Worm (Caenorhabditis elegans): Measurements from ENCODE around the gene wdr-20.

DNA sequence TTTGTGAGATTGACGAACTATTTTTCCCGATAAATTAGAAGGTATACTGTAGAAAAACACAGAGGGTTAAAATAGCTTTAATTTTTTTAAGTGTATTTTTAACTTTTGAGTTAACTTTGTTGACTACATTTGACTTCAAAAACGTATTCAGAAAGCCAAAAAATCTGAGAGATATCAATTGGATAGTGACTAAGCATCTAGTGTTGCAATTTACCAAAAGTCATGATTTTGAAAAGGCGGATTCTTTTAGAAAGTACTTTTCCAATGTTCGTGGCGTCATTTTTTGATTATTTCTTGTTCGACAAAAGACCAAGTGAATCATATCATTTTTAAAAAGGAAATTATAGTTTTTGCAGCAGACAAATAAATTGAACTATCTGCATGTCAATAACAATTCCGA, 34.9 kb upstream of the wdr-20 start:
- TF ChIP-seq sma-9 (GFP tag; optimal IDR thresholded peaks at IDR 0.05) (no peak), sma-9 (tag; optimal IDR thresholded peaks at IDR 0.05) (no peak), zag-1 (tag; optimal IDR thresholded peaks at IDR 0.05) (no peak), nhr-25 (tag; optimal IDR thresholded peaks at IDR 0.05) (no peak)
